Worm (Caenorhabditis elegans) whole organism, late embryonic: ENCODE data around the gene ebax-1.

Experiments used
- F13H6.1 ChIP-seq: sonication (generic microtip); optimal IDR thresholded peaks from 2 replicates; lab custom pipeline; 2016; ENCODE audit warnings: missing genetic modification characterization, missing compliant biosample characterization
- K02D7.2 ChIP-seq: sonication (generic microtip); optimal IDR thresholded peaks from 2 replicates; lab custom pipeline; 2017; ENCODE audit warnings: mild to moderate bottlenecking, missing genetic modification characterization, missing compliant biosample characterization
- Y22D7AL.16 ChIP-seq: sonication (generic microtip); optimal IDR thresholded peaks from 2 replicates; lab custom pipeline; 2016; ENCODE audit warnings: missing genetic modification characterization, missing compliant biosample characterization
- ama-1 ChIP-seq: fragments of 150-350 bp; optimal IDR thresholded peaks from 2 replicates; lab custom pipeline; 2014
- ceh-14 ChIP-seq: sonication (generic microtip); optimal IDR thresholded peaks from 2 replicates; lab custom pipeline; 2016; ENCODE audit warnings: missing genotype, missing genetic modification characterization, missing compliant biosample characterization
- ceh-18 ChIP-seq: sonication (generic microtip); optimal IDR thresholded peaks from 2 replicates; lab custom pipeline; 2016; ENCODE audit warnings: missing genetic modification characterization, missing compliant biosample characterization
- ceh-19 ChIP-seq: fragments of 200-800 bp; sonication (Bioruptor generic); optimal IDR thresholded peaks from 2 replicates; lab custom pipeline; 2018; ENCODE audit warnings: mild to moderate bottlenecking, missing genetic modification characterization, missing compliant biosample characterization
- ceh-2 ChIP-seq: sonication (generic microtip); optimal IDR thresholded peaks from 2 replicates; lab custom pipeline; 2016; ENCODE audit warnings: missing genotype, missing genetic modification characterization, missing compliant biosample characterization
- ceh-24 ChIP-seq: sonication (generic microtip); optimal IDR thresholded peaks from 2 replicates; lab custom pipeline; 2016; ENCODE audit warnings: mild to moderate bottlenecking, missing genetic modification characterization, missing compliant biosample characterization
- ceh-30 ChIP-seq: fragments of 150-350 bp; optimal IDR thresholded peaks from 2 replicates; lab custom pipeline; 2014; ENCODE audit warnings: missing biosample characterization, missing genetic modification characterization
- ceh-31 ChIP-seq: sonication (generic microtip); optimal IDR thresholded peaks from 2 replicates; lab custom pipeline; 2016; ENCODE audit warnings: missing genetic modification characterization, missing compliant biosample characterization
- ceh-34 ChIP-seq: sonication (generic microtip); optimal IDR thresholded peaks from 2 replicates; lab custom pipeline; 2016; ENCODE audit warnings: mild to moderate bottlenecking, missing genetic modification characterization, missing compliant biosample characterization
- ceh-48 ChIP-seq: sonication (generic microtip); optimal IDR thresholded peaks from 2 replicates; lab custom pipeline; 2016; ENCODE audit warnings: missing genetic modification characterization, inconsistent platforms, missing compliant biosample characterization
- che-1 ChIP-seq: sonication (generic microtip); optimal IDR thresholded peaks from 2 replicates; lab custom pipeline; 2016; ENCODE audit warnings: mild to moderate bottlenecking, missing genetic modification characterization, missing compliant biosample characterization
- dmd-4 ChIP-seq: sonication (generic microtip); optimal IDR thresholded peaks from 2 replicates; lab custom pipeline; 2016; ENCODE audit warnings: borderline replicate concordance, missing genetic modification characterization, missing compliant biosample characterization
- elt-2 ChIP-seq: sonication (generic microtip); optimal IDR thresholded peaks from 2 replicates; lab custom pipeline; 2016; ENCODE audit warnings: missing genetic modification reagents, missing genetic modification characterization, missing compliant biosample characterization
- elt-4 ChIP-seq: sonication (generic microtip); optimal IDR thresholded peaks from 2 replicates; lab custom pipeline; 2016; ENCODE audit warnings: missing genetic modification characterization, missing compliant biosample characterization
- ets-4 ChIP-seq: sonication (generic microtip); optimal IDR thresholded peaks from 2 replicates; lab custom pipeline; 2016; ENCODE audit warnings: missing genetic modification characterization, missing compliant biosample characterization
- fkh-10 ChIP-seq: fragments of 150-350 bp; optimal IDR thresholded peaks from 2 replicates; lab custom pipeline; 2014; ENCODE audit warnings: missing biosample characterization, missing genetic modification reagents, missing genetic modification characterization
- fkh-6 ChIP-seq: sonication (generic microtip); optimal IDR thresholded peaks from 2 replicates; lab custom pipeline; 2016; ENCODE audit warnings: missing genetic modification characterization, missing compliant biosample characterization
- hlh-13 ChIP-seq: fragments of 200-800 bp; sonication (Bioruptor generic); optimal IDR thresholded peaks from 2 replicates; lab custom pipeline; 2018; ENCODE audit warnings: mild to moderate bottlenecking, missing genetic modification characterization, missing compliant biosample characterization
- hlh-15 ChIP-seq: sonication (generic microtip); optimal IDR thresholded peaks from 2 replicates; lab custom pipeline; 2016; ENCODE audit warnings: missing genetic modification characterization, missing compliant biosample characterization
- hlh-30 ChIP-seq: sonication (generic microtip); optimal IDR thresholded peaks from 2 replicates; lab custom pipeline; 2017; ENCODE audit warnings: antibody characterized with exemption, missing genetic modification characterization, missing compliant biosample characterization; ENCODE audit not compliant: insufficient read depth
- hlh-6 ChIP-seq: sonication (generic microtip); optimal IDR thresholded peaks from 2 replicates; lab custom pipeline; 2016; ENCODE audit warnings: missing genotype, missing genetic modification characterization, missing compliant biosample characterization
- hlh-8 ChIP-seq: sonication (generic microtip); optimal IDR thresholded peaks from 2 replicates; lab custom pipeline; 2016; ENCODE audit warnings: missing genotype, missing genetic modification characterization, missing compliant biosample characterization
- lim-6 ChIP-seq: sonication (generic microtip); optimal IDR thresholded peaks from 2 replicates; lab custom pipeline; 2016; ENCODE audit warnings: missing genetic modification characterization, missing compliant biosample characterization
- mec-3 ChIP-seq: sonication (generic microtip); optimal IDR thresholded peaks from 2 replicates; lab custom pipeline; 2016; ENCODE audit warnings: borderline replicate concordance, missing genetic modification characterization, missing compliant biosample characterization
- nfya-1 ChIP-seq: sonication (generic microtip); optimal IDR thresholded peaks from 2 replicates; lab custom pipeline; 2017; ENCODE audit warnings: missing genetic modification characterization, mild to moderate bottlenecking, missing compliant biosample characterization, antibody characterized with exemption, moderate library complexity
- odd-2 ChIP-seq: sonication (generic microtip); optimal IDR thresholded peaks from 2 replicates; lab custom pipeline; 2017; ENCODE audit warnings: antibody characterized with exemption, mild to moderate bottlenecking, missing genetic modification characterization, missing compliant biosample characterization
- pat-9 ChIP-seq: fragments of 200-800 bp; sonication (Bioruptor generic); optimal IDR thresholded peaks from 2 replicates; lab custom pipeline; 2018; ENCODE audit warnings: mild to moderate bottlenecking, missing genetic modification characterization, moderate library complexity, missing compliant biosample characterization
- pax-1 ChIP-seq: fragments of 150-350 bp; optimal IDR thresholded peaks from 2 replicates; lab custom pipeline; 2014; ENCODE audit warnings: missing biosample characterization, missing genetic modification characterization
- pha-4 ChIP-seq: fragments of 150-350 bp; optimal IDR thresholded peaks from 2 replicates; lab custom pipeline; 2018; ENCODE audit warnings: missing biosample characterization, missing genetic modification reagents, missing genetic modification characterization
- pros-1 ChIP-seq: fragments of 150-350 bp; optimal IDR thresholded peaks from 2 replicates; lab custom pipeline; 2014; ENCODE audit warnings: missing biosample characterization, missing genetic modification reagents, missing genetic modification characterization
- ref-2 ChIP-seq: sonication (generic microtip); optimal IDR thresholded peaks from 2 replicates; lab custom pipeline; 2016; ENCODE audit warnings: missing genetic modification characterization, missing compliant biosample characterization
- rnt-1 ChIP-seq: sonication (generic microtip); optimal IDR thresholded peaks from 2 replicates; lab custom pipeline; 2016; ENCODE audit warnings: missing genetic modification characterization, missing compliant biosample characterization
- sox-4 ChIP-seq: sonication (generic microtip); optimal IDR thresholded peaks from 2 replicates; lab custom pipeline; 2017; ENCODE audit warnings: mild to moderate bottlenecking, missing genetic modification characterization, inconsistent platforms, missing compliant biosample characterization
- tbx-2 ChIP-seq: sonication (generic microtip); optimal IDR thresholded peaks from 2 replicates; lab custom pipeline; 2016; ENCODE audit warnings: missing genetic modification characterization, missing compliant biosample characterization
- ttx-3 ChIP-seq: sonication (generic microtip); optimal IDR thresholded peaks from 2 replicates; lab custom pipeline; 2016; ENCODE audit warnings: missing genetic modification reagents, missing genetic modification characterization, missing compliant biosample characterization
- unc-42 ChIP-seq: sonication (generic microtip); optimal IDR thresholded peaks from 2 replicates; lab custom pipeline; 2016; ENCODE audit warnings: missing genotype, missing genetic modification characterization, missing compliant biosample characterization
- unc-55 ChIP-seq: sonication (generic microtip); optimal IDR thresholded peaks from 2 replicates; lab custom pipeline; 2017; ENCODE audit warnings: missing biosample characterization, missing genetic modification reagents, missing genetic modification characterization
- ztf-16 ChIP-seq: sonication (generic microtip); optimal IDR thresholded peaks from 2 replicates; lab custom pipeline; 2017; ENCODE audit warnings: missing genetic modification characterization, missing compliant biosample characterization

ebax-1 gene

ce11 chrIV:10275050-10275449 lies 11.7 kb upstream of the ebax-1 start:
- TF ChIP-seq F13H6.1 (no peak), hlh-30 (tag; lab: Kevin White, UChicago) (no peak), elt-4 (tag; lab: Kevin White, UChicago) (no peak), ceh-19 (no peak), ceh-34 (tag; lab: Kevin White, UChicago) (no peak), hlh-13 (GFP tag; lab: Kevin White, UChicago) (no peak), ama-1 (lab: Kevin White, UChicago) (no peak)

- TF ChIP-seq odd-2 (tag; lab: Kevin White, UChicago) (no peak), nfya-1 (tag; lab: Kevin White, UChicago) (no peak), pax-1 (tag; lab: Kevin White, UChicago) (no peak), ztf-16 (no peak), ceh-34 (tag; lab: Kevin White, UChicago) (no peak), pros-1 (tag; lab: Kevin White, UChicago) (no peak), mec-3 (tag; lab: Kevin White, UChicago) (no peak), ttx-3 (no peak)
Observed at ce11 chrIV:10276960-10277359, 9.8 kb upstream of the ebax-1 start, which contains the start of gene Y43C5A.7. Y43C5A.7 (plus strand) TSS chrIV:10277260.

DNA sequence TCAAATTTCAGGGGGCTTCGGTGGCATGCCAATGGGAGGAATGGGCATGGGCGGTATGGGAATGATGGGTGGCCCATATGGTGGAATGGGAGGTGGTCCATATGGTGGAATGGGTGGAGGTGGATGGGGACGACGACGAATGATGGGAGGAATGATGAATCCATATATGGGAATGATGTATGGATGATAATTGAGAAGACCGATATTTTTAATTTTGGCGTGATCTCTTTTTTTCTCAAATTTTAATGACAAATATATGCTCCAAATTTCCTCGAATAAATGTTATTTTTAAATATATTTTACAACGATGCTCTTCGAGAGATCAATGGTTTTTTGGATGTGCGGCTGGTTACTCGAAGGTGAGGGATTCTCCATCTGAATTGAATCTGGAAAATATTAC lies 9.0 kb upstream of the ebax-1 start, which contains the start of gene Y43C5A.4:
TSS of gene Y43C5A.4 (plus strand) at position 301 of the 400 bp plus-strand sequence.
- TF ChIP-seq fkh-10 (no peak), ceh-24 (tag; lab: Kevin White, UChicago) (no peak), ceh-48 (tag; lab: Kevin White, UChicago) (no peak), ceh-30 (no peak), hlh-6 (tag; lab: Kevin White, UChicago) (no peak), unc-42 (tag; lab: Kevin White, UChicago) (no peak)

DNA sequence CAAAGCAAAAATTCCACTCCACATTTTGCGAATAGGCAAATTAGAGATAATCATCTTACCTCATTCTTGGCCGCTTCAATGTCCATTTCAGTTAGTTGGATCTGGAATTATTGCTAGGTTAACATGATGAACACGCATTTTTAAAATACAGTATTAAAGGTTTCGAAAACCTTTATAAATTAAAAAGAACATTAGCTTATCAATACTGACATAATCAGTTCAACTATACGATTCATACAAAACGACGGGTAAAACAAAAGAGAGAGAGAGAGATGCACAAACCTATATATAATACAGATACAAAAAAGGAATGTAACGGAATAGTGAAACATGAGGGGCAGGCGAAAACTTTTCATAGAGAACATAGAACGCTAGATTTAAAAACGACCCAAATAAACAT lies 5.3 kb upstream of the ebax-1 start, which contains the start of gene thk-1:
TSS of gene thk-1 (minus strand) at position 101 of the 400 bp plus-strand sequence.
- TF ChIP-seq Y22D7AL.16 (tag; lab: Kevin White, UChicago) (no peak), unc-55 (GFP tag; lab: Kevin White, UChicago) (no peak), ceh-2 (tag; lab: Kevin White, UChicago) (no peak), fkh-6 (tag; lab: Kevin White, UChicago) (no peak), pat-9 (tag; lab: Kevin White, UChicago) (no peak), K02D7.2 (tag; lab: Kevin White, UChicago) (no peak), hlh-8 (tag; lab: Kevin White, UChicago) (no peak), dmd-4 (no peak)

DNA sequence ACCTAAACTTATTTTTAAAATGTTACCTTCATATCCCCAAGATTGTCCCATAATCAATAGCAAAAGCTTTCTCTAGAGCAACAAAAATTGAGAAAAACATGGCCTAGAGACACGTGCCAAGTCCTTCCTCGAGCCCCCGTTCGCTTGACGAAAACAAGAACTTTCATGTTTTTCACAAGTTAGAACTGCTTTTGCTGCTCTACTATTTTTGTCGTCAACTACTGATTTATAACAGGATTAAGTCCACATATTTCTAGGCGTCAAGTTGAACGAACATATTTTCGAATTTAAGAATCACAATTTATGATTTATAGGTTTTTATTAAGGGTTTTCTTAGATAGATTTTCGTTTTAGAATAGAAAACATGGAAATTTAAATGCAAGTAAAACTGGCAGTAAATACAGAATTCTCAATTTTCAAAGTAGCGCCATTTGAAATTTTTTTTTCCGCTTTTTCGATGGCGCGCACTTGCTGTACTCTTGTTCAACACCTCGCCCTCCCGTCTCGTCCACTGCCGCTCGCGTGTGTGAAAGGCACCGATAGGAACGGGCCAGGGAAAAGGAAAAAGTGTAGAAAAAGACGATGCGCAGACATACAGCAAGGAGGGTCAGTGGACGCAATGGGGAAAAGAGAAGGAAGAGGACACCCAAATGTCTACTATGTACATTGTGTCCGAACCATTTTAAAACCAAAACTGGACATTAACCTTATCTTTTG lies 2.4 kb upstream of the ebax-1 start, which contains the start of gene rad-51:
TSS of gene rad-51 (minus strand) at position 51 of the 717 bp plus-strand sequence.
- TF ChIP-seq nfya-1 (tag; lab: Kevin White, UChicago) (peak; percentile 84), tbx-2 (tag; lab: Kevin White, UChicago) (peak; percentile 65), elt-4 (tag; lab: Kevin White, UChicago) (no peak), lim-6 (tag; lab: Kevin White, UChicago) (no peak), hlh-8 (tag; lab: Kevin White, UChicago) (no peak), ref-2 (tag; lab: Kevin White, UChicago) (no peak), pha-4 (no peak), ceh-14 (tag; lab: Kevin White, UChicago) (no peak), sox-4 (tag; lab: Kevin White, UChicago) (no peak), ceh-31 (tag; lab: Kevin White, UChicago) (peak; percentile 54), ets-4 (tag; lab: Kevin White, UChicago) (no peak), ceh-34 (tag; lab: Kevin White, UChicago) (peak; percentile 12), F13H6.1 (peak; percentile 12), ceh-18 (tag; lab: Kevin White, UChicago) (peak; percentile 6), mec-3 (tag; lab: Kevin White, UChicago) (no peak), hlh-15 (tag; lab: Kevin White, UChicago) (no peak), rnt-1 (tag; lab: Kevin White, UChicago) (peak; percentile 14), unc-42 (tag; lab: Kevin White, UChicago) (peak; percentile 42), fkh-10 (no peak), che-1 (tag; lab: Kevin White, UChicago) (no peak), ceh-24 (tag; lab: Kevin White, UChicago) (no peak), elt-2 (tag; lab: Kevin White, UChicago) (no peak)
- TF ChIP-seq, all 69 proteins: peak for 8
